Worm (Caenorhabditis elegans) whole organism, L4 larva: ENCODE measurements around the gene C39F7.1.

ENCODE experiments used
- F37D6.2 ChIP-seq: sonication (generic microtip); optimal IDR thresholded peaks from 2 replicates; lab custom pipeline; 2016; ENCODE audit warnings: mild to moderate bottlenecking, missing genetic modification characterization, missing compliant biosample characterization
- Y105C5A.15 ChIP-seq: fragments of 200-800 bp; sonication (Bioruptor generic); IDR thresholded peaks from 2 replicates; pipeline ENCODE4 v1.3.6; 2022; ENCODE audit warnings: missing genetic modification characterization, missing compliant biosample characterization
- aly-2 ChIP-seq: sonication (generic microtip); optimal IDR thresholded peaks from 2 replicates; lab custom pipeline; 2018; ENCODE audit warnings: missing biosample characterization, missing genetic modification characterization
- ctbp-1 ChIP-seq: fragments of 200-800 bp; sonication (Bioruptor generic); IDR thresholded peaks from 2 replicates; pipeline ENCODE4 v1.3.6; 2022; ENCODE audit warnings: missing genetic modification reagents, missing genetic modification characterization, missing compliant biosample characterization
- lsy-2 ChIP-seq, 2 experiments: fragments of 150-350 bp in 1 of 2; sonication (generic microtip) in 1 of 2; optimal IDR thresholded peaks; 2 replicates each; lab custom pipeline; 2014 to 2017; ENCODE audit warnings: missing biosample characterization in 2 of 2, missing genetic modification characterization in 2 of 2

DNA sequence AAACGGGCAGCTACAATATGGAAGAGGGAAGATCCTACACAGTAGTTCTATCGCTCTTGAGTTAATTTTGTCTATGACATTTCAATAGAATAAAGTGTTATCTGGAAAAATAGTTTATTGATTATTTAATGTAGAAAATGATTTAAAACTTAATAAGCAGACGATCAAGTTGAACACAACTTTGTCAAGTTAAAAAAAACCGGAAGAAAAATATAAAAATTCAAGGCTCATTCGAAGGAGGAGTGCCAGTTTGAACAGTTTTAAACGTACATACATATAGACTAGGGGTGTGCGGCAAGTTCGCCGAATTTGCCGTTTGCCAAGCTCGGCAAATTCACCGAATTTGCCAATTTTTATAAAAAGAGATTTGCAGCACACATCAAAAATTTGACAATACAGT is 39.1 kb downstream of the C39F7.1 start, which contains the start of gene egl-2:
- no peak for TF ChIP-seq F37D6.2 (tag; lab: Kevin White, UChicago)
- no peak for TF ChIP-seq lsy-2 (tag; optimal IDR thresholded peaks at IDR 0.05; lab: Kevin White, UChicago)
- no peak for TF ChIP-seq ctbp-1 (GFP tag; lab: Robert Waterston, UW)
- no peak for TF ChIP-seq Y105C5A.15 (GFP tag; lab: Robert Waterston, UW)
- no peak for TF ChIP-seq aly-2 (tag; lab: Kevin White, UChicago)
